Fruit fly (Drosophila melanogaster): ENCODE data around the gene Hmt-1.

The Hmt-1 gene

dm6 chr3R:15816276-15816675, 41.0 kb downstream of the Hmt-1 start (continued):
- TF ChIP-seq CG10959 (GFP tag; IDR thresholded peaks at IDR 0.05) (peak; percentile 53; the same call in 1 of the 2 replicates), sim (GFP tag; IDR thresholded peaks at IDR 0.05) (no peak), bigmax (GFP tag; optimal IDR thresholded peaks at IDR 0.05) (no peak), CG32772 (GFP tag; IDR thresholded peaks at IDR 0.05) (no peak), CG2889 (GFP tag; IDR thresholded peaks at IDR 0.05) (no peak), CG6689 (GFP tag; IDR thresholded peaks at IDR 0.05) (0 out of 2 replicates have a peak, but pooled peaks have one; percentile 34), fd64A (GFP tag; optimal IDR thresholded peaks at IDR 0.05) (no peak), prd (optimal IDR thresholded peaks at IDR 0.05) (no peak), prd (GFP tag; IDR thresholded peaks at IDR 0.05) (peak; percentile 76; the same call in 2 of the 3 replicates), Eip74EF (GFP tag; optimal IDR thresholded peaks at IDR 0.05) (no peak), CG18262 (tag; optimal IDR thresholded peaks at IDR 0.05) (no peak), crc (GFP tag; optimal IDR thresholded peaks at IDR 0.05) (no peak), jumu (GFP tag; optimal IDR thresholded peaks at IDR 0.05) (no peak), CG9215 (GFP tag; IDR thresholded peaks at IDR 0.05) (no peak), TFAM (GFP tag; optimal IDR thresholded peaks at IDR 0.05) (no peak), CG30020 (tag; optimal IDR thresholded peaks at IDR 0.05) (no peak), onecut (GFP tag; IDR thresholded peaks at IDR 0.05) (no peak), da (GFP tag; optimal IDR thresholded peaks at IDR 0.05) (no peak), CG13894 (tag; optimal IDR thresholded peaks at IDR 0.05) (no peak), CG4404 (GFP tag; IDR thresholded peaks at IDR 0.05) (peak; percentile 48), wek (GFP tag; optimal IDR thresholded peaks at IDR 0.05) (no peak), CG33213 (GFP tag; optimal IDR thresholded peaks at IDR 0.05) (no peak), CG8924 (tag; optimal IDR thresholded peaks at IDR 0.05) (no peak), CG3726 (GFP tag; IDR thresholded peaks at IDR 0.05) (no peak), CG15011 (GFP tag; optimal IDR thresholded peaks at IDR 0.05) (no peak), vnd (GFP tag; IDR thresholded peaks at IDR 0.05; ENCODE audit: partially characterized antibody) (no peak), CG4424 (GFP tag; optimal IDR thresholded peaks at IDR 0.05) (no peak), CG9817 (tag; optimal IDR thresholded peaks at IDR 0.05) (no peak), Dad (GFP tag; optimal IDR thresholded peaks at IDR 0.05) (no peak), nau (GFP tag; optimal IDR thresholded peaks at IDR 0.05) (no peak), Aef1 (GFP tag; IDR thresholded peaks at IDR 0.05) (no peak), CG10431 (GFP tag; optimal IDR thresholded peaks at IDR 0.05) (no peak), Sry-β (GFP tag; optimal IDR thresholded peaks at IDR 0.05) (no peak), mld (GFP tag; IDR thresholded peaks at IDR 0.05; ENCODE audit: partially characterized antibody) (no peak), Rfx (GFP tag; IDR thresholded peaks at IDR 0.05) (0 out of 2 replicates have a peak, but pooled peaks have one; percentile 41), CG8089 (GFP tag; optimal IDR thresholded peaks at IDR 0.05) (no peak), CG1647 (GFP tag; optimal IDR thresholded peaks at IDR 0.05) (no peak), ftz-f1 (GFP tag; optimal IDR thresholded peaks at IDR 0.05) (no peak), NfI (GFP tag; optimal IDR thresholded peaks at IDR 0.05) (no peak), klu (GFP tag; IDR thresholded peaks at IDR 0.05) (no peak), tup (GFP tag; optimal IDR thresholded peaks at IDR 0.05) (no peak), CG7963 (GFP tag; IDR thresholded peaks at IDR 0.05; ENCODE audit: partially characterized antibody) (no peak), CG32532 (GFP tag; IDR thresholded peaks at IDR 0.05) (peak; percentile 30; the same call in 1 of the 2 replicates), CG5245 (GFP tag; optimal IDR thresholded peaks at IDR 0.05) (peak; percentile 1), CG7372 (GFP tag; IDR thresholded peaks at IDR 0.05) (no peak), CG15479 (GFP tag; optimal IDR thresholded peaks at IDR 0.05) (no peak), CG11398 (GFP tag; optimal IDR thresholded peaks at IDR 0.05) (no peak), E2f2 (GFP tag; IDR thresholded peaks at IDR 0.05) (no peak), rib (GFP tag; IDR thresholded peaks at IDR 0.05) (no peak), otp (GFP tag; IDR thresholded peaks at IDR 0.05) (no peak), CG31388 (GFP tag; optimal IDR thresholded peaks at IDR 0.05) (no peak), HLH4C (GFP tag; IDR thresholded peaks at IDR 0.05; ENCODE audit: partially characterized antibody) (no peak)
